Fruit fly (Drosophila melanogaster): ENCODE results near the gene Syt1.

The Syt1 gene

DNA sequence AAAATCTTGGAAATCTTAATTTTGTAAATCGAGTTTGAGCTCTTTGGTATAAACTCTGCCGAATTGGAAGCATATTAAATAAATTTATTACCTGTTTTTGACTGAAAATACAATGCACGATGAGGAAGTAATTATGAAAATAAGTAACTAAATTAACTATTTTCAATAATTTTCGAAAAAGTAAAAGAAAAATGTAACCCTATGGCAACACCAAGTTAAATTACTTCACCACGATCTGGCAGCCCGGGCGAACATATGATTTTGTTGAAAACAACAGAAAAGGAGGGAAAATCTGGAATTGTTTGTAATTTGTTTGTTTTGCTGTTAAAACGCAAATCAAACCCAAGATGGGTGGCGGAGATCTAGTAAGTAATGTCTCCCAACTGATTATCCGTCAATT lies 54.9 kb downstream of the Syt1 start, which contains the start of the genes CG9961 and Cwc25:
TSS of gene CG9961 (minus strand) at position 83 of the 400 bp plus-strand sequence.
TSS of gene Cwc25 (plus strand) at position 247 of the 400 bp plus-strand sequence.
- TF ChIP-seq foxo (GFP tag; optimal IDR thresholded peaks at IDR 0.05) (peak in 1 of 2 experiments; percentile 8), HLH106 (tag; optimal IDR thresholded peaks at IDR 0.05) (peak; percentile 22), dmrt93B (GFP tag; optimal IDR thresholded peaks at IDR 0.05) (no peak)

DNA sequence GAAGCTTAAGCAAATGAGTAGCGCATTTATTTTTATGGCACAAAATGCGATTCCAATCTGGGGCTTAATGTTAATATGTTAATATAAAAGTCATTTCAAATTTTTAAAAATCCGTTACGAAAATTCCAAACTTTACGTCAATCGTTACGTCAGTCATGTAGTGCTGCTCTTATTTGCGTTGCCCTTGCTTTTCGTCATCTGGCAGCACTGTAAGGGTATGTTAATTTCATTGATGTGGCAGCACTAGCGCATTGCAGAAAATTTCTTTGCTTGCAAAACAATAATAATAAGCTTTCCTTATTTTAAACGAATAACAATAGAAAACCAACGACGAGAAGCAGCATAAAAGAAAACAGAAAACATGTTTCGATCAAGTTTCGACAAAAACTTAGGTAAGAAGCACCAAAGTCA lies 60.0 kb downstream of the Syt1 start, which contains the start of gene Hrs:
TSS of gene Hrs (plus strand) at position 167 of the 411 bp plus-strand sequence.
- TF ChIP-seq h (GFP tag; optimal IDR thresholded peaks at IDR 0.05) = no peak
- no peak for TF ChIP-seq Sp1 (GFP tag; optimal IDR thresholded peaks at IDR 0.05)
- no peak for TF ChIP-seq Rel (GFP tag; optimal IDR thresholded peaks at IDR 0.05)
- TF ChIP-seq Rel (tag; optimal IDR thresholded peaks at IDR 0.05) = peak; percentile 10
- no peak for TF ChIP-seq Dif (GFP tag; optimal IDR thresholded peaks at IDR 0.05; ENCODE audit: partially characterized antibody)
- peak; percentile 23 for TF ChIP-seq psq (GFP tag; optimal IDR thresholded peaks at IDR 0.05)

DNA sequence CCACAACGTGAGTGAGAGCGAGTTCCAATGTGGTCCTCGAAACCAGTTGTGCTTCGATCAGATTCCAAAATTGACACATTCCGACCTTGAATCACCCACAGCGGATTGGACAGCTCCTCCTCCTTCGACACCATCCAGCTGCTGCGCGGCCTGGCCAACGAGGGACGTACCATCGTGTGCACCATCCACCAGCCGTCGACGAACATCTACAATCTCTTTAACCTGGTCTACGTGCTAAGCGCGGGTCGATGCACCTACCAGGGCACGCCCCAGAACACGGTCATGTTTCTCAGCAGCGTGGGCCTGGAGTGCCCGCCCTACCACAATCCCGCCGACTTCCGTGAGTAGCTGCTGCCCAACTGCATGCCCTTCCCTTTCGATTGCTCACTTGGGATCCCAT lies 62.2 kb downstream of the Syt1 start:
- TF ChIP-seq jim (GFP tag; optimal IDR thresholded peaks at IDR 0.05) (no peak), Hr78 (GFP tag; optimal IDR thresholded peaks at IDR 0.05) (no peak), CG32264 (GFP tag; optimal IDR thresholded peaks at IDR 0.05) (no peak), Vsx2 (GFP tag; optimal IDR thresholded peaks at IDR 0.05; ENCODE audit: partially characterized antibody) (no peak), Dfd (GFP tag; optimal IDR thresholded peaks at IDR 0.05) (no peak), brk (GFP tag; optimal IDR thresholded peaks at IDR 0.05) (no peak), pan (optimal IDR thresholded peaks at IDR 0.05) (no peak), fru (GFP tag; optimal IDR thresholded peaks at IDR 0.05) (no peak), dmrt93B (GFP tag; optimal IDR thresholded peaks at IDR 0.05) (no peak), psq (GFP tag; optimal IDR thresholded peaks at IDR 0.05) (no peak), sv (GFP tag; optimal IDR thresholded peaks at IDR 0.05) (no peak), foxo (GFP tag; optimal IDR thresholded peaks at IDR 0.05) (no peak), Rel (GFP tag; optimal IDR thresholded peaks at IDR 0.05) (no peak), Rel (tag; optimal IDR thresholded peaks at IDR 0.05) (no peak), Myc (optimal IDR thresholded peaks at IDR 0.05) (no peak)

DNA sequence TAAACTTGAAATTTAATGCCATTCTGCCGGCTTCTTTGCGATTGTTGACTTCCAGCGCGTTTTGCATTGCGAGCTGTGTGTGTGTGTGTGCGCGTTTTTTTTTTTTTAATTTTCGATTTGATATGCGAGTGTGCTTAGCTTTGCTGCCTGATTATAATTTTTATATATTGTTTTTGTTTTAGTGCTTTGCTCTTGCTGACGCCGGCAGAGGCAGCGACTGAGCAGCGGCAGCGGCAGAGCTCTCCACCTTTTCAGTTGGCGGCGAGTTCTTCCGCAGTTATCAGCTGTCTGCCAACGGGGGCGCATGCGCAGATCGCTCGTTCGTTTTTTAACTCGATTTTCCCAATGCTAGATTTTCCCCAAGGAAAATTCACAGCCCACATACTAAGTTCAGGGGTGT lies 64.2 kb downstream of the Syt1 start:
- TF ChIP-seq usp (GFP tag; optimal IDR thresholded peaks at IDR 0.05) = no peak
- TF ChIP-seq Hnf4 (GFP tag; optimal IDR thresholded peaks at IDR 0.05) = no peak
- TF ChIP-seq woc (GFP tag; optimal IDR thresholded peaks at IDR 0.05) = no peak

DNA sequence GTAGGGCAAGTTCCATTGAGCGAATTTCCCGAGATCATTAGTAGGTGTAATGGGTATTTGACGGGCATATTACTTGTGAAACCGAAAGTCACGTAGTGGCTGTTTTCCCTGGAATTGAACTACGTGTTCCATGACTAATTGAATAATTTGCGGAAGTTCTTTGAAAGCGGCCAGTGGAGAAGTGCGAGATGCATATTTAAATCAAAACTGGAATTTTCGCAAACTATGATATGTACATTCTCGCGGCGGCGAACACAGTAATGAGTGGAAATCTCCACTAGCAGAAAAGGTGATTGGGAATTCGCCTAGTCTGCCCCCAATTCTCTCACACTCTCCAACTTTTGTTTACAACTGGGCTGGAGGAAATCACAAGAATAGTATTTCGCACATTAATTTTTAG lies 64.8 kb downstream of the Syt1 start:
- TF ChIP-seq Rel (GFP tag; optimal IDR thresholded peaks at IDR 0.05) (no peak), Rel (tag; optimal IDR thresholded peaks at IDR 0.05) (no peak), dsf (GFP tag; optimal IDR thresholded peaks at IDR 0.05; ENCODE audit: borderline replicate concordance) (no peak), ey (GFP tag; optimal IDR thresholded peaks at IDR 0.05) (no peak), CG32264 (GFP tag; optimal IDR thresholded peaks at IDR 0.05) (no peak), dl (GFP tag; optimal IDR thresholded peaks at IDR 0.05; ENCODE audit: insufficient read depth in 1 of 2, partially characterized antibody in 2 of 2) (no peak), OdsH (GFP tag; optimal IDR thresholded peaks at IDR 0.05) (no peak), pan (optimal IDR thresholded peaks at IDR 0.05) (no peak), br (GFP tag; optimal IDR thresholded peaks at IDR 0.05) (no peak), foxo (GFP tag; optimal IDR thresholded peaks at IDR 0.05) (no peak)

DNA sequence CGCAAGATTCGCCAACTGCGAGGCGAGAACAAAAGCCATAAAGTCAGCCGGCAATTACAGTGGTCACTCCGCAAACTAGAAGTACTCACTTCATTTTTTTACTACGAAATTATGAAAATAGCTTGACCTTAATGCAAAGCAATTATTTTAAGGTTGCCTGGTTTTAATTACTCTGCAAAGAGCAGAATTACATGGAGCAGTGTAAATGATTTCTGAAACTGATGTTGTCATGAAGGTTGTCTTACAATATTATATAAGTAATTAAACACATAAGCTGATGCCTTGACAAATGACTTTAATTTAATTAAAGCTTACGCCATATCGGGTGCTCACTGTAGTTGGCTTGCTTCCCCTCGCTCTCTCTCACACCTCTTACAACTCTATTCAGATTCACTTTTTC lies 65.6 kb downstream of the Syt1 start:
- TF ChIP-seq brk (GFP tag; optimal IDR thresholded peaks at IDR 0.05) (no peak), Jra (GFP tag; optimal IDR thresholded peaks at IDR 0.05) (peak; percentile 2), OdsH (GFP tag; optimal IDR thresholded peaks at IDR 0.05) (peak; percentile 66), Dif (GFP tag; optimal IDR thresholded peaks at IDR 0.05; ENCODE audit: partially characterized antibody) (no peak), Abd-B (GFP tag; optimal IDR thresholded peaks at IDR 0.05) (no peak), usp (GFP tag; optimal IDR thresholded peaks at IDR 0.05) (no peak), foxo (GFP tag; optimal IDR thresholded peaks at IDR 0.05) (peak in 1 of 2 experiments; percentile 59), h (GFP tag; optimal IDR thresholded peaks at IDR 0.05) (peak; percentile 77), GATAd (GFP tag; optimal IDR thresholded peaks at IDR 0.05) (no peak), psq (GFP tag; optimal IDR thresholded peaks at IDR 0.05) (peak; percentile 47), woc (GFP tag; optimal IDR thresholded peaks at IDR 0.05) (peak; percentile 53), HLH106 (tag; optimal IDR thresholded peaks at IDR 0.05) (peak; percentile 63), tai (GFP tag; optimal IDR thresholded peaks at IDR 0.05) (no peak), pan (optimal IDR thresholded peaks at IDR 0.05) (no peak), rgr (GFP tag; optimal IDR thresholded peaks at IDR 0.05) (peak; percentile 61), br (GFP tag; optimal IDR thresholded peaks at IDR 0.05) (peak; percentile 45), Hnf4 (GFP tag; optimal IDR thresholded peaks at IDR 0.05) (peak; percentile 9), fru (GFP tag; optimal IDR thresholded peaks at IDR 0.05) (peak; percentile 57), Sp1 (GFP tag; optimal IDR thresholded peaks at IDR 0.05) (peak; percentile 23), sv (GFP tag; optimal IDR thresholded peaks at IDR 0.05) (peak; percentile 1), Rel (GFP tag; optimal IDR thresholded peaks at IDR 0.05) (no peak), Rel (tag; optimal IDR thresholded peaks at IDR 0.05) (no peak), dmrt93B (GFP tag; optimal IDR thresholded peaks at IDR 0.05) (peak; percentile 49), Dfd (GFP tag; optimal IDR thresholded peaks at IDR 0.05) (no peak), lola (GFP tag; optimal IDR thresholded peaks at IDR 0.05) (no peak), ey (GFP tag; optimal IDR thresholded peaks at IDR 0.05) (peak; percentile 69)

Data from whole organism, wandering third instar larva.